Fruit fly (Drosophila melanogaster) whole organism, embryonic: ENCODE measurements around the gene CG11384.

ENCODE experiments used
- Aef1 ChIP-seq: fragments of 200-800 bp; sonication (Bioruptor generic); IDR thresholded peaks from 3 replicates; pipeline ENCODE4 v1.3.6; 2022; ENCODE audit warnings: missing biosample characterization, missing genetic modification characterization
- Blimp-1 ChIP-seq: fragments of 200-800 bp; sonication (Bioruptor generic); optimal IDR thresholded peaks from 3 replicates; lab custom pipeline; 2018; ENCODE audit warnings: missing biosample characterization, missing genetic modification characterization, mild to moderate bottlenecking, moderate library complexity, missing genetic modification reagents
- CG11247 ChIP-seq: fragments of 200-800 bp; sonication (Bioruptor generic); IDR thresholded peaks from 2 replicates; pipeline ENCODE4 v1.3.6; 2022; ENCODE audit warnings: missing biosample characterization, missing genetic modification characterization
- CG11695 ChIP-seq: fragments of 200-800 bp; sonication (Bioruptor generic); IDR thresholded peaks from 3 replicates; pipeline ENCODE4 v1.3.6; 2022; ENCODE audit warnings: missing biosample characterization, missing genetic modification characterization
- CG11696 ChIP-seq: fragments of 200-800 bp; sonication (Bioruptor generic); IDR thresholded peaks from 2 replicates; pipeline ENCODE4 v1.3.6; 2022; ENCODE audit warnings: missing biosample characterization, missing genetic modification characterization
- CG12236 ChIP-seq: fragments of 200-800 bp; sonication (Bioruptor generic); optimal IDR thresholded peaks from 2 replicates; lab custom pipeline; 2016; ENCODE audit warnings: missing biosample characterization, missing genetic modification characterization
- CG12659 ChIP-seq: fragments of 200-800 bp; sonication (Bioruptor generic); optimal IDR thresholded peaks from 3 replicates; lab custom pipeline; 2017; ENCODE audit warnings: mild to moderate bottlenecking, missing biosample characterization, missing genetic modification reagents, missing genetic modification characterization
- CG13123 ChIP-seq: fragments of 200-800 bp; sonication (Bioruptor generic); optimal IDR thresholded peaks from 2 replicates; lab custom pipeline; 2016; ENCODE audit warnings: missing biosample characterization, missing genetic modification characterization
- CG13624 ChIP-seq: fragments of 200-800 bp; sonication (Bioruptor generic); optimal IDR thresholded peaks from 2 replicates; lab custom pipeline; 2016; ENCODE audit warnings: missing biosample characterization, missing genetic modification characterization
- CG17328 ChIP-seq: fragments of 200-800 bp; sonication (Bioruptor generic); IDR thresholded peaks from 2 replicates; pipeline ENCODE4 v1.3.6; 2022; ENCODE audit warnings: missing biosample characterization, missing genetic modification characterization
- CG1832 ChIP-seq: fragments of 200-800 bp; sonication (Bioruptor generic); optimal IDR thresholded peaks from 2 replicates; lab custom pipeline; 2017; ENCODE audit warnings: missing biosample characterization, mild to moderate bottlenecking, missing genetic modification characterization, inconsistent platforms
- CG18599 ChIP-seq: fragments of 200-800 bp; sonication (Bioruptor generic); optimal IDR thresholded peaks from 3 replicates; lab custom pipeline; 2017; ENCODE audit warnings: missing biosample characterization, missing genetic modification characterization, mild to moderate bottlenecking, moderate library complexity, missing genetic modification reagents
- CG18764 ChIP-seq: fragments of 200-800 bp; sonication (Bioruptor generic); optimal IDR thresholded peaks from 3 replicates; lab custom pipeline; 2016; ENCODE audit warnings: missing biosample characterization, missing genetic modification characterization
- CG2120 ChIP-seq: fragments of 200-800 bp; sonication (Bioruptor generic); optimal IDR thresholded peaks from 3 replicates; lab custom pipeline; 2016; ENCODE audit warnings: missing biosample characterization, missing genetic modification characterization
- CG3726 ChIP-seq: fragments of 200-800 bp; sonication (Bioruptor generic); IDR thresholded peaks from 3 replicates; pipeline ENCODE4, ENCODE4 v1.3.6; 2022; ENCODE audit warnings: missing biosample characterization, missing genetic modification characterization
- CG5180 ChIP-seq: fragments of 200-800 bp; sonication (Bioruptor generic); optimal IDR thresholded peaks from 3 replicates; lab custom pipeline; 2017; ENCODE audit warnings: missing biosample characterization, missing genetic modification characterization, mild to moderate bottlenecking, moderate library complexity, missing genetic modification reagents
- CG5245 ChIP-seq: fragments of 200-800 bp; sonication (Bioruptor generic); optimal IDR thresholded peaks from 3 replicates; lab custom pipeline; 2016; ENCODE audit warnings: missing biosample characterization, missing genetic modification characterization
- CG6175 ChIP-seq: fragments of 200-800 bp; sonication (Bioruptor generic); IDR thresholded peaks from 3 replicates; pipeline ENCODE4 v1.3.6; 2022; ENCODE audit warnings: missing biosample characterization, missing genetic modification characterization
- CG7839 ChIP-seq: fragments of 200-800 bp; sonication (Bioruptor generic); optimal IDR thresholded peaks from 3 replicates; lab custom pipeline; 2018; ENCODE audit warnings: missing biosample characterization, mild to moderate bottlenecking, missing genetic modification characterization, moderate library complexity
- CG8765 ChIP-seq: fragments of 200-800 bp; sonication (Bioruptor generic); IDR thresholded peaks from 2 replicates; pipeline ENCODE4 v1.3.6; 2022; ENCODE audit warnings: missing biosample characterization, missing genetic modification characterization
- CG8924 ChIP-seq: fragments of 200-800 bp; optimal IDR thresholded peaks from 3 replicates; lab custom pipeline; 2019; ENCODE audit warnings: missing biosample characterization, mild to moderate bottlenecking, missing genetic modification characterization, moderate library complexity
- CG9609 ChIP-seq: fragments of 200-800 bp; sonication (Bioruptor generic); optimal IDR thresholded peaks from 3 replicates; lab custom pipeline; 2016; ENCODE audit warnings: missing biosample characterization, missing genetic modification characterization
- CoRest ChIP-seq: fragments of 200-800 bp; sonication (Bioruptor generic); optimal IDR thresholded peaks from 3 replicates; lab custom pipeline; 2018; ENCODE audit warnings: missing biosample characterization, mild to moderate bottlenecking, missing genetic modification characterization, moderate library complexity
- D19A ChIP-seq: fragments of 200-800 bp; optimal IDR thresholded peaks from 3 replicates; lab custom pipeline; 2019; ENCODE audit warnings: missing biosample characterization, mild to moderate bottlenecking, missing genetic modification characterization, moderate library complexity
- D19B ChIP-seq: fragments of 200-800 bp; sonication (Bioruptor generic); optimal IDR thresholded peaks from 2 replicates; lab custom pipeline; 2017; ENCODE audit warnings: missing biosample characterization, mild to moderate bottlenecking, missing genetic modification characterization
- E2f2 ChIP-seq: fragments of 200-800 bp; sonication (Bioruptor generic); IDR thresholded peaks from 2 replicates; pipeline ENCODE4 v1.3.6; 2022; ENCODE audit warnings: missing biosample characterization, missing genetic modification characterization
- ERR ChIP-seq: fragments of 200-800 bp; sonication (Bioruptor generic); optimal IDR thresholded peaks from 2 replicates; lab custom pipeline; 2016; ENCODE audit warnings: missing biosample characterization, missing genetic modification characterization
- Elba2 ChIP-seq: fragments of 200-800 bp; sonication (Bioruptor generic); optimal IDR thresholded peaks from 3 replicates; lab custom pipeline; 2016; ENCODE audit warnings: missing biosample characterization, missing genetic modification characterization
- Hr51 ChIP-seq, 2 experiments: fragments of 200-800 bp; sonication (Bioruptor generic); optimal IDR thresholded peaks; 2 replicates in 1 of 2; 3 replicates in 1 of 2; lab custom pipeline; 2016 to 2018; ENCODE audit warnings: missing biosample characterization in 2 of 2, missing genetic modification characterization in 2 of 2, mild to moderate bottlenecking in 1 of 2, moderate library complexity in 1 of 2
- Poxn ChIP-seq: fragments of 200-800 bp; sonication (Bioruptor generic); IDR thresholded peaks from 2 replicates; pipeline ENCODE4 v1.3.6; 2022; ENCODE audit warnings: missing biosample characterization, missing genetic modification characterization
- Sox100B ChIP-seq: fragments of 200-800 bp; sonication (Bioruptor generic); optimal IDR thresholded peaks from 3 replicates; lab custom pipeline; 2018; ENCODE audit warnings: missing biosample characterization, mild to moderate bottlenecking, missing genetic modification characterization
- YL-1 ChIP-seq: fragments of 200-800 bp; sonication (Bioruptor generic); optimal IDR thresholded peaks from 3 replicates; lab custom pipeline; 2017; ENCODE audit warnings: missing biosample characterization, mild to moderate bottlenecking, missing genetic modification characterization
- al ChIP-seq: fragments of 200-800 bp; sonication (Bioruptor generic); IDR thresholded peaks from 2 replicates; pipeline ENCODE4 v1.3.6; 2022; ENCODE audit warnings: missing biosample characterization, missing genetic modification characterization
- aop ChIP-seq: fragments of 200-800 bp; sonication (Bioruptor generic); IDR thresholded peaks from 2 replicates; pipeline ENCODE4 v1.3.6; 2022; ENCODE audit warnings: missing biosample characterization, missing genetic modification characterization
- bowl ChIP-seq: fragments of 200-800 bp; sonication (Bioruptor generic); IDR thresholded peaks from 2 replicates; pipeline ENCODE4 v1.3.6; 2022; ENCODE audit warnings: missing biosample characterization, missing genetic modification characterization
- crc ChIP-seq: fragments of 200-800 bp; sonication (Bioruptor generic); optimal IDR thresholded peaks from 2 replicates; lab custom pipeline; 2016; ENCODE audit warnings: missing biosample characterization, missing genetic modification characterization
- crol ChIP-seq: fragments of 200-800 bp; sonication (Bioruptor generic); IDR thresholded peaks from 2 replicates; pipeline ENCODE4 v1.3.6; 2022; ENCODE audit warnings: missing biosample characterization, missing genetic modification characterization
- dati ChIP-seq: fragments of 200-800 bp; sonication (Bioruptor generic); IDR thresholded peaks from 2 replicates; pipeline ENCODE4 v1.3.6; 2022; ENCODE audit warnings: missing biosample characterization, missing genetic modification characterization
- dmrt99B ChIP-seq: fragments of 200-800 bp; sonication (Bioruptor generic); optimal IDR thresholded peaks from 2 replicates; lab custom pipeline; 2018; ENCODE audit warnings: missing biosample characterization, mild to moderate bottlenecking, missing genetic modification characterization, moderate library complexity
- en ChIP-seq: fragments of 200-800 bp; sonication (Bioruptor generic); optimal IDR thresholded peaks from 2 replicates; lab custom pipeline; 2016; ENCODE audit warnings: missing biosample characterization, missing genetic modification characterization
- ewg ChIP-seq: fragments of 200-800 bp; sonication (Bioruptor generic); optimal IDR thresholded peaks from 3 replicates; lab custom pipeline; 2017; ENCODE audit warnings: mild to moderate bottlenecking, missing biosample characterization, missing genetic modification reagents, missing genetic modification characterization
- lilli ChIP-seq: fragments of 200-800 bp; sonication (Bioruptor generic); optimal IDR thresholded peaks from 3 replicates; lab custom pipeline; 2016; ENCODE audit warnings: missing biosample characterization, missing genetic modification characterization
- luna ChIP-seq: fragments of 200-800 bp; sonication (Bioruptor generic); optimal IDR thresholded peaks from 2 replicates; lab custom pipeline; 2016; ENCODE audit warnings: missing biosample characterization, missing genetic modification characterization
- mirr ChIP-seq: fragments of 200-800 bp; sonication (Bioruptor generic); optimal IDR thresholded peaks from 3 replicates; lab custom pipeline; 2018; ENCODE audit warnings: missing biosample characterization, mild to moderate bottlenecking, missing genetic modification characterization
- nmo ChIP-seq: fragments of 200-800 bp; sonication (Bioruptor generic); optimal IDR thresholded peaks from 2 replicates; lab custom pipeline; 2018; ENCODE audit warnings: missing biosample characterization, mild to moderate bottlenecking, missing genetic modification characterization, moderate library complexity
- prd ChIP-seq, 3 experiments: fragments of >200 bp in 2 of 3; fragments of 200-800 bp in 1 of 3; sonication (Bioruptor generic) in 1 of 3; optimal IDR thresholded peaks in 2 of 3; IDR thresholded peaks in 1 of 3; 2 replicates in 2 of 3; 3 replicates in 1 of 3; pipeline versions ENCODE4 v1.3.6 to Lab custom; 2017 to 2022; ENCODE audit warnings: missing biosample characterization in 1 of 3, missing genetic modification characterization in 1 of 3
- pros ChIP-seq: fragments of 200-800 bp; sonication (Bioruptor generic); optimal IDR thresholded peaks from 3 replicates; lab custom pipeline; 2019; ENCODE audit warnings: missing biosample characterization, mild to moderate bottlenecking, missing genetic modification characterization, moderate library complexity
- rib ChIP-seq: fragments of 200-800 bp; sonication (Bioruptor generic); IDR thresholded peaks from 2 replicates; pipeline ENCODE4 v1.3.6; 2022; ENCODE audit warnings: missing biosample characterization, missing genetic modification characterization
- schlank ChIP-seq: fragments of 200-800 bp; sonication (Bioruptor generic); optimal IDR thresholded peaks from 2 replicates; lab custom pipeline; 2018; ENCODE audit warnings: missing biosample characterization, mild to moderate bottlenecking, missing genetic modification characterization
- sens ChIP-seq: fragments of 200-800 bp; sonication (Bioruptor generic); peaks from one replicate; lab custom pipeline; 2016; ENCODE audit warnings: missing biosample characterization, missing genetic modification characterization
- sna ChIP-seq: fragments of 200-800 bp; sonication (Bioruptor generic); IDR thresholded peaks from 2 replicates; pipeline ENCODE4 v1.3.6; 2022; ENCODE audit warnings: missing biosample characterization, missing genetic modification characterization; ENCODE audit not compliant: partially characterized antibody
- tx ChIP-seq: fragments of 200-800 bp; sonication (Bioruptor generic); optimal IDR thresholded peaks from 2 replicates; lab custom pipeline; 2016; ENCODE audit warnings: missing biosample characterization, missing genetic modification characterization

CG11384 gene

dm6 chrX:1135006-1135376 lies 40.8 kb downstream of the CG11384 start (continued):
- TF ChIP-seq CG7839 (tag; lab: Kevin White, UChicago) (no peak), schlank (tag; lab: Kevin White, UChicago) (no peak), CG13624 (GFP tag; lab: Kevin White, UChicago) (no peak), al (GFP tag; lab: Robert Waterston, UW) (no peak), Blimp-1 (GFP tag; lab: Kevin White, UChicago) (no peak), CG13123 (GFP tag; lab: Kevin White, UChicago) (no peak), CG2120 (GFP tag; lab: Kevin White, UChicago) (peak; percentile 29), sens (GFP tag; lab: Kevin White, UChicago) (peak; percentile 78), aop (GFP tag; lab: Robert Waterston, UW) (no peak), E2f2 (GFP tag; lab: Robert Waterston, UW) (no peak), CG18764 (GFP tag; lab: Kevin White, UChicago) (no peak), D19A (tag; lab: Kevin White, UChicago) (no peak), en (GFP tag; lab: Kevin White, UChicago) (no peak), CG11696 (GFP tag; lab: Robert Waterston, UW) (no peak), lilli (no peak), nmo (GFP tag; lab: Kevin White, UChicago) (peak; percentile 11), Elba2 (GFP tag; lab: Kevin White, UChicago) (no peak), CG11247 (GFP tag; lab: Robert Waterston, UW) (no peak), pros (no peak), bowl (no peak), Poxn (GFP tag; lab: Robert Waterston, UW) (no peak), YL-1 (GFP tag; lab: Kevin White, UChicago) (no peak), Hr51 (GFP tag; optimal IDR thresholded peaks at IDR 0.05; lab: Kevin White, UChicago) (peak in 1 of 2 experiments; percentile 31), Sox100B (no peak), CG5180 (GFP tag; lab: Kevin White, UChicago) (peak; percentile 100), Aef1 (GFP tag; lab: Robert Waterston, UW) (0 out of 3 replicates have a peak, but pooled peaks have one; percentile 25), tx (GFP tag; lab: Kevin White, UChicago) (no peak), ewg (GFP tag; lab: Kevin White, UChicago) (peak; percentile 72), CG12236 (GFP tag; lab: Kevin White, UChicago) (no peak), CG1832 (GFP tag; lab: Kevin White, UChicago) (no peak), CG3726 (GFP tag; lab: Robert Waterston, UW) (no peak), crol (GFP tag; lab: Robert Waterston, UW) (no peak; the same call in 1 of the 2 replicates), ERR (no peak), CG8765 (no peak), D19B (GFP tag; lab: Kevin White, UChicago) (no peak), CG18599 (GFP tag; lab: Kevin White, UChicago) (peak; percentile 32), dmrt99B (tag; lab: Kevin White, UChicago) (peak; percentile 19), CoRest (tag; lab: Kevin White, UChicago) (peak; percentile 51), CG12659 (GFP tag; lab: Kevin White, UChicago) (peak; percentile 4), CG5245 (GFP tag; lab: Kevin White, UChicago) (no peak), dati (GFP tag; lab: Robert Waterston, UW) (no peak), sna (GFP tag; lab: Robert Waterston, UW) (no peak), prd (optimal IDR thresholded peaks at IDR 0.05; lab: Kevin White, UChicago) (no peak), prd (GFP tag; IDR thresholded peaks at IDR 0.05; lab: Robert Waterston, UW) (no peak), crc (GFP tag; lab: Kevin White, UChicago) (no peak), CG17328 (GFP tag; lab: Robert Waterston, UW) (no peak), CG11695 (GFP tag; lab: Robert Waterston, UW) (peak; percentile 48; the same call in 1 of the 3 replicates), rib (no peak), CG9609 (GFP tag; lab: Kevin White, UChicago) (no peak), luna (GFP tag; lab: Kevin White, UChicago) (no peak), mirr (no peak), CG6175 (GFP tag; lab: Robert Waterston, UW) (no peak), CG8924 (tag; lab: Kevin White, UChicago) (no peak)
